Fruit fly (Drosophila melanogaster): Measurements from ENCODE around the gene CG10226.

CG10226 gene

DNA sequence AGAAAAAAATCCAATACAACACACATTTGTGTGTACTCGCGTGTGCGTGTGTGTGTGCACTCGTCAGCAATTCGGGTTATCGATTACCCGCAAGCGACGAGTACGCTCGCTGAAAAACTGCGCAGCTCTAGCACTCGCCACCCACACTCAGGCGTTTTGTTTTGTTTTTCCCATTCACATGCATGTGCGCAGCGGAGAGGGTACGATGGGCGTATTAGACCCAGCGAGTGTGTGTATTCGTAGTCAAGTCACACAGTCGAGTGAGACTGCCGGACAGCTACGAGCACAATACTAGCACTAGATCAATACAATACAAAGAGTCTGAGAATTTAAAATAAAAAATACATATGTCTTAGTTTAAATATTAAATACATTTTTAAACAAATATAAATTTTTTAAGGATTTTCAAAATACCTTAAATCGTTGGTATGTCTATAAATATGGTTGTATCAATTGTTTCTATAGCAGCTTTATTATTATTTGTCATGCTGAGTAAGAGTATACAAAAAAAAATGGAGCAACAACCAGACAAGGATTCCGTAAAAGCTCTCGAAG is 54.9 kb downstream of the CG10226 start, which contains the start of the genes D19B and CG43293:
Gene D19B (minus strand): TSS at position 37 of the 555 bp plus-strand sequence.
Gene CG43293 (plus strand): TSS at position 306 of the 555 bp plus-strand sequence.
- TF ChIP-seq Myc (optimal IDR thresholded peaks at IDR 0.05) = no peak
- TF ChIP-seq Sin3A (optimal IDR thresholded peaks at IDR 0.05) = no peak
- TF ChIP-seq insv (optimal IDR thresholded peaks at IDR 0.05) = no peak
- no peak for TF ChIP-seq h (optimal IDR thresholded peaks at IDR 0.05)
- no peak for TF ChIP-seq psq (optimal IDR thresholded peaks at IDR 0.05)
- TF ChIP-seq ttk (optimal IDR thresholded peaks at IDR 0.05) = no peak

All from Kc167 (cell line).